Worm (Caenorhabditis elegans) whole organism, L1 larva: ENCODE data around the gene srw-77.

ENCODE experiments used
- C16A3.4 ChIP-seq: fragments of 150-350 bp; optimal IDR thresholded peaks from 2 replicates; lab custom pipeline; 2014; ENCODE audit warnings: missing biosample characterization, missing genetic modification characterization
- F16B12.6 ChIP-seq: fragments of 150-350 bp; optimal IDR thresholded peaks from 2 replicates; lab custom pipeline; 2014; ENCODE audit warnings: missing biosample characterization, missing genetic modification characterization
- aha-1 ChIP-seq: fragments of 150-350 bp; optimal IDR thresholded peaks from 2 replicates; lab custom pipeline; 2014; ENCODE audit warnings: missing biosample characterization, missing genetic modification characterization
- alr-1 ChIP-seq: fragments of 200-800 bp; sonication (Bioruptor generic); optimal IDR thresholded peaks from 2 replicates; lab custom pipeline; 2018; ENCODE audit warnings: borderline replicate concordance, mild to moderate bottlenecking, missing genetic modification characterization, missing compliant biosample characterization
- aly-2 ChIP-seq: fragments of 150-350 bp; optimal IDR thresholded peaks from 2 replicates; lab custom pipeline; 2014; ENCODE audit warnings: missing biosample characterization, missing genetic modification characterization
- blmp-1 ChIP-seq: fragments of 150-350 bp; optimal IDR thresholded peaks from 2 replicates; lab custom pipeline; 2014; ENCODE audit warnings: missing biosample characterization, missing genetic modification characterization
- ceh-8 ChIP-seq: fragments of 200-800 bp; sonication (Bioruptor generic); optimal IDR thresholded peaks from 2 replicates; lab custom pipeline; 2018; ENCODE audit warnings: mild to moderate bottlenecking, missing genetic modification characterization, moderate library complexity, missing compliant biosample characterization
- ceh-82 ChIP-seq, 3 experiments: fragments of 150-350 bp in 1 of 3; sonication (generic microtip) in 2 of 3; optimal IDR thresholded peaks; 2 replicates each; lab custom pipeline; 2014 to 2017; ENCODE audit warnings: missing biosample characterization in 3 of 3, missing genetic modification characterization in 3 of 3
- ces-1 ChIP-seq: fragments of 150-350 bp; optimal IDR thresholded peaks from 2 replicates; lab custom pipeline; 2014; ENCODE audit warnings: missing biosample characterization, missing genetic modification reagents, missing genetic modification characterization
- efl-1 ChIP-seq, 4 experiments: fragments of 150-350 bp; optimal IDR thresholded peaks in 3 of 4; peaks in 1 of 4; 1 replicate in 1 of 4; 2 replicates in 3 of 4; lab custom pipeline; 2014; ENCODE audit warnings: missing biosample characterization in 2 of 4, missing genetic modification characterization in 2 of 4, missing genetic modification reagents in 2 of 4
- efl-3 ChIP-seq: fragments of 200-800 bp; sonication (Bioruptor generic); optimal IDR thresholded peaks from 2 replicates; lab custom pipeline; 2018; ENCODE audit warnings: mild to moderate bottlenecking, missing genetic modification characterization, missing compliant biosample characterization
- egl-13 ChIP-seq: sonication (generic microtip); optimal IDR thresholded peaks from 2 replicates; lab custom pipeline; 2016; ENCODE audit warnings: missing genotype, missing genetic modification reagents, missing genetic modification characterization, missing compliant biosample characterization
- elt-2 ChIP-seq: sonication (generic microtip); optimal IDR thresholded peaks from 2 replicates; lab custom pipeline; 2016; ENCODE audit warnings: missing genetic modification characterization, mild to moderate bottlenecking, inconsistent platforms, missing compliant biosample characterization, missing genetic modification reagents
- elt-3 ChIP-seq, 6 experiments: fragments of 150-350 bp in 1 of 6; sonication (generic microtip); optimal IDR thresholded peaks; 2 replicates each; lab custom pipeline; 2017 to 2018; ENCODE audit warnings: missing biosample characterization in 6 of 6, missing genetic modification characterization in 6 of 6, inconsistent platforms in 1 of 6
- ets-5 ChIP-seq: fragments of 200-800 bp; sonication (Bioruptor generic); IDR thresholded peaks from 2 replicates; pipeline ENCODE4 v1.3.6; 2022; ENCODE audit warnings: missing genetic modification characterization, missing compliant biosample characterization
- grh-1 ChIP-seq: fragments of 200-800 bp; sonication (Bioruptor generic); IDR thresholded peaks from 2 replicates; pipeline ENCODE4 v1.3.6; 2022; ENCODE audit warnings: missing genetic modification reagents, missing genetic modification characterization, missing compliant biosample characterization
- hlh-17 ChIP-seq: fragments of 200-800 bp; sonication (Bioruptor generic); optimal IDR thresholded peaks from 2 replicates; lab custom pipeline; 2018; ENCODE audit warnings: missing genetic modification characterization, mild to moderate bottlenecking, missing compliant biosample characterization, moderate library complexity, borderline replicate concordance
- irx-1 ChIP-seq: sonication (generic microtip); optimal IDR thresholded peaks from 2 replicates; lab custom pipeline; 2016; ENCODE audit warnings: missing genetic modification characterization, missing compliant biosample characterization
- isw-1 ChIP-seq: fragments of 200-800 bp; sonication (Bioruptor generic); IDR thresholded peaks from 2 replicates; pipeline ENCODE4 v1.3.6; 2022; ENCODE audit warnings: missing genetic modification characterization, missing compliant biosample characterization
- lin-15B ChIP-seq: fragments of 150-350 bp; sonication (generic microtip); optimal IDR thresholded peaks from 3 replicates; lab custom pipeline; 2014; ENCODE audit warnings: missing biosample characterization, missing genetic modification characterization
- lsy-2 ChIP-seq, 2 experiments: fragments of 150-350 bp; optimal IDR thresholded peaks; 2 replicates each; lab custom pipeline; 2014; ENCODE audit warnings: missing biosample characterization in 2 of 2, missing genetic modification characterization in 2 of 2
- mab-9 ChIP-seq: fragments of 200-800 bp; sonication (Bioruptor generic); IDR thresholded peaks from 2 replicates; pipeline ENCODE4 v1.3.6; 2022; ENCODE audit warnings: missing genetic modification reagents, missing genetic modification characterization, missing compliant biosample characterization
- mdl-1 ChIP-seq, 2 experiments: fragments of 150-350 bp; optimal IDR thresholded peaks; 2 replicates each; lab custom pipeline; 2014 to 2017; ENCODE audit warnings: missing biosample characterization in 2 of 2, missing genetic modification characterization in 2 of 2, inconsistent platforms in 1 of 2
- mef-2 ChIP-seq: fragments of 150-350 bp; optimal IDR thresholded peaks from 2 replicates; lab custom pipeline; 2014; ENCODE audit warnings: missing biosample characterization, missing genetic modification characterization
- nhr-11 ChIP-seq: fragments of 150-350 bp; optimal IDR thresholded peaks from 2 replicates; lab custom pipeline; 2014; ENCODE audit warnings: missing biosample characterization, missing genetic modification characterization
- nhr-19 ChIP-seq: fragments of 200-800 bp; sonication (Bioruptor generic); conservative IDR thresholded peaks from 2 replicates; pipeline ENCODE4 v1.3.6; 2022; ENCODE audit warnings: missing genetic modification characterization, missing compliant biosample characterization
- nhr-28 ChIP-seq: fragments of 150-350 bp; optimal IDR thresholded peaks from 2 replicates; lab custom pipeline; 2014; ENCODE audit warnings: missing biosample characterization, missing genetic modification characterization
- nhr-71 ChIP-seq: sonication (generic microtip); optimal IDR thresholded peaks from 2 replicates; lab custom pipeline; 2016; ENCODE audit warnings: mild to moderate bottlenecking, missing genetic modification characterization, moderate library complexity, missing compliant biosample characterization
- nhr-76 ChIP-seq: sonication (generic microtip); optimal IDR thresholded peaks from 2 replicates; lab custom pipeline; 2017; ENCODE audit warnings: missing biosample characterization, missing genetic modification characterization
- nhr-84 ChIP-seq: sonication (generic microtip); optimal IDR thresholded peaks from 2 replicates; lab custom pipeline; 2017; ENCODE audit warnings: missing biosample characterization, missing genetic modification characterization
- pax-3 ChIP-seq: fragments of 200-800 bp; sonication (Bioruptor generic); optimal IDR thresholded peaks from 2 replicates; lab custom pipeline; 2018; ENCODE audit warnings: mild to moderate bottlenecking, missing genetic modification characterization, moderate library complexity, missing compliant biosample characterization
- rnt-1 ChIP-seq: sonication (generic microtip); optimal IDR thresholded peaks from 2 replicates; lab custom pipeline; 2016; ENCODE audit warnings: mild to moderate bottlenecking, missing genetic modification characterization, moderate library complexity, missing compliant biosample characterization
- skn-1 ChIP-seq: fragments of 150-350 bp; optimal IDR thresholded peaks from 2 replicates; lab custom pipeline; 2014; ENCODE audit warnings: missing biosample characterization, missing genetic modification characterization
- snu-23 ChIP-seq: sonication (generic microtip); optimal IDR thresholded peaks from 2 replicates; lab custom pipeline; 2016; ENCODE audit warnings: missing genetic modification characterization, missing compliant biosample characterization
- sox-4 ChIP-seq: sonication (generic microtip); optimal IDR thresholded peaks from 2 replicates; lab custom pipeline; 2016; ENCODE audit warnings: missing genetic modification characterization, missing compliant biosample characterization
- sptf-1 ChIP-seq: fragments of 150-350 bp; optimal IDR thresholded peaks from 2 replicates; lab custom pipeline; 2014; ENCODE audit warnings: missing biosample characterization, missing genetic modification characterization
- sup-37 ChIP-seq: fragments of 200-800 bp; sonication (Bioruptor generic); optimal IDR thresholded peaks from 2 replicates; lab custom pipeline; 2018; ENCODE audit warnings: mild to moderate bottlenecking, missing genetic modification characterization, missing compliant biosample characterization
- swsn-7 ChIP-seq: sonication (generic microtip); optimal IDR thresholded peaks from 2 replicates; lab custom pipeline; 2016; ENCODE audit warnings: missing genetic modification characterization, missing compliant biosample characterization
- tbx-2 ChIP-seq: sonication (generic microtip); optimal IDR thresholded peaks from 2 replicates; lab custom pipeline; 2016; ENCODE audit warnings: missing genetic modification characterization, missing compliant biosample characterization
- tlp-1 ChIP-seq: fragments of 150-350 bp; optimal IDR thresholded peaks from 2 replicates; lab custom pipeline; 2014; ENCODE audit warnings: missing biosample characterization, missing genetic modification characterization
- unc-130 ChIP-seq: fragments of 150-350 bp; optimal IDR thresholded peaks from 2 replicates; lab custom pipeline; 2017; ENCODE audit warnings: missing biosample characterization, missing genetic modification characterization, inconsistent platforms
- unc-86 ChIP-seq: sonication (generic microtip); optimal IDR thresholded peaks from 2 replicates; lab custom pipeline; 2016; ENCODE audit warnings: missing genetic modification characterization, missing compliant biosample characterization
- vab-15 ChIP-seq: sonication (generic microtip); optimal IDR thresholded peaks from 2 replicates; lab custom pipeline; 2017; ENCODE audit warnings: missing genotype, mild to moderate bottlenecking, missing genetic modification characterization, missing compliant biosample characterization
- xbp-1 ChIP-seq: sonication (generic microtip); optimal IDR thresholded peaks from 2 replicates; lab custom pipeline; 2016; ENCODE audit warnings: missing genetic modification characterization, missing compliant biosample characterization
- zag-1 ChIP-seq: fragments of 150-350 bp; optimal IDR thresholded peaks from 2 replicates; lab custom pipeline; 2014; ENCODE audit warnings: missing biosample characterization, missing genetic modification characterization
- ztf-4 ChIP-seq: fragments of 150-350 bp; optimal IDR thresholded peaks from 2 replicates; lab custom pipeline; 2014; ENCODE audit warnings: missing biosample characterization, missing genetic modification characterization

Gene srw-77

DNA sequence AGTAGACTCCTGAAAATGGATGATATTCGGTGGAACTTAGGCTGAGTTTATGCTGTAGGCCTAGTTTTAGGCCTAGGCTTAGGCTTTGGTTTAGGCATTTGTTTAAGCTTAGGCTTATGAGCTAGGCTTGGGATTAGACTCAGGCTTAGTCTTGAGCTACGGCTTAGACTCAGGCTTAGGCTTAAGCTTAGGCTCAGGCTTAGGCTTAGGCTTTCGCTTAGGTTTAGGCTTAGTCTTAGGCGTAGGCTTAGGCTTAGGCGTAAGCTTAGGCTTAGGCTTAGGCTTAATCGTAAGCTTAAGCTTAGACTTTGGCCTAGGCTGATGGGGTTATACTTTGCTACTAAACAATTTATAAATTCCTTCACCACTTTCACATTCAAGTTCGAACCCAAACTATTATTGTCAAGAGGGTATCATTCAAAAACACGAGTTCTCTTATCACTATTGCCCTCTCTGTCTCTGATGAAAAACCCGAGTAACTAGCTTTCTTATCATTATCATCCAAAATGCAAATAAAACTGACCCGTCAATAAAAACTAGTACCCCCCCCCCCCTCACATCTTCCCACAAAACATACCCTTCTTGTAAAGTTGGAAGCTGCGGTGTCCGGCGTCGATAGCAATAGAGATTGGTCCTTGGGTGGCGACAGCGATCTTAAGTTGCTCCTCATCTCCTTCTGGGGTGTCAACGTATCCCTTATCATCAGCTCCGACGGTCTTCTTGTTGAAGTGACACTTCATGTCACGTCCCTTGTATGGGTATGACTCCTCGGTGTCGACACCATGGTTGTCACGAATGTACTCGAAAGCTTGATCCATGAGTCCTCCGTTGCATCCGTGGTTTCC is 50.3 kb downstream of the srw-77 start:
- TF ChIP-seq efl-1 (optimal IDR thresholded peaks at IDR 0.05; lab: Kevin White, UChicago) (no peak), efl-1 (GFP tag; optimal IDR thresholded peaks at IDR 0.05 in 1 of 2; lab: Kevin White, UChicago) (peak in 1 of 2 experiments; percentile 50), elt-2 (tag; lab: Kevin White, UChicago) (peak; percentile 68), nhr-19 (GFP tag; lab: Robert Waterston, UW) (peak; percentile 9; the same call in 1 of the 2 replicates), zag-1 (tag; lab: Kevin White, UChicago) (no peak), ces-1 (no peak), elt-3 (tag; optimal IDR thresholded peaks at IDR 0.05; lab: Kevin White, UChicago) (peak in 1 of 6 experiments; percentile 37)
- TF ChIP-seq, all 84 proteins: peak for 4

DNA sequence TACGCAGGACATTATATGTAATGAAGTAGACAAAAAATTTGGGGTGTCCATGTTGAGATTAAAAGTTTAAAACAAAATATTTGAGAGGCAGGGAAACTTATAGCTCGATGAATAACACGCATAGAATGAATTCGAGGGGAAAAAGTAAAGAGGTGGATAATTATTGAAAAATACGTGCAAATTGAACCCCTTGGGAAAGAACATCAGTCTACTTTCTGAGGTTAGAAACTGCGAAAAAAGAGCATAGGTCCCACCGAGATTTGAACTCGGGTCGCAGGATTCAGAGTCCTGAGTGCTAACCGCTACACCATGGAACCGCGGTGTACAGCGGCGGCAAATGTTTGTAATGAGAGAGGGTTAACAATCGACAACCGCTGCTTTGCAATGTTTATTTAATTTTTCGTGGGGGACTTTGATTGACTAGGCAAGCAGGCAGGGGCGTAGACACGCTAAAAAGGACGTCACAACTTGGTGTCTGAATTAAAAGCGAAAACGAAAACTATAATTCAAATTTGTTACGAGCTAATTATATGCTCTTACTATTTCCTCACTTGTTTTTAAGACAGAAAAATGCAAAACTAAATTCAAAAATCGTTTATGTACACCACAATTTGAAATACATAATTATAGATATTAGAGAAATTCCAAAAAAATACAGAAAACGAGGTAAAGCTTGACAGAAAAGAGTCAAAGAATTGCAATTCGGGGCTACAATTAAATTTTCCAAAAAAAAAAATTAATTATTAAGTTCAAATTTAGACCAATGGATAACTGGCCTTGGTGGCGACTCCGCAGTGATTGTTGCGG is 51.3 kb downstream of the srw-77 start, which contains the start of gene srh-269:
Gene srh-269, minus strand, starts transcription at position 51 of the 807 bp plus-strand sequence.
- TF ChIP-seq F16B12.6 (tag; lab: Kevin White, UChicago) (no peak), nhr-19 (GFP tag; lab: Robert Waterston, UW) (peak; percentile 79), swsn-7 (tag; lab: Kevin White, UChicago) (peak; percentile 50), skn-1 (peak; percentile 11), ztf-4 (tag; lab: Kevin White, UChicago) (peak; percentile 75), irx-1 (tag; lab: Kevin White, UChicago) (peak; percentile 12), egl-13 (tag; lab: Kevin White, UChicago) (no peak), nhr-71 (peak; percentile 74), ceh-8 (no peak), efl-1 (optimal IDR thresholded peaks at IDR 0.05; lab: Kevin White, UChicago) (peak; percentile 28 to 55), efl-1 (GFP tag; optimal IDR thresholded peaks at IDR 0.05 in 1 of 2; lab: Kevin White, UChicago) (peak; percentile 8 to 92), nhr-84 (tag; lab: Kevin White, UChicago) (no peak), pax-3 (tag; lab: Kevin White, UChicago) (peak; percentile 35), aha-1 (no peak), mdl-1 (tag; optimal IDR thresholded peaks at IDR 0.05; lab: Kevin White, UChicago) (peak in 1 of 2 experiments; percentile 20), sptf-1 (tag; lab: Kevin White, UChicago) (no peak), lin-15B (no peak), unc-86 (tag; lab: Kevin White, UChicago) (no peak), nhr-11 (no peak), ets-5 (GFP tag; lab: Robert Waterston, UW) (no peak), grh-1 (GFP tag; lab: Robert Waterston, UW) (no peak), mab-9 (GFP tag; lab: Robert Waterston, UW) (no peak), nhr-28 (no peak), efl-3 (GFP tag; lab: Kevin White, UChicago) (no peak), sox-4 (tag; lab: Kevin White, UChicago) (no peak), ceh-82 (tag; optimal IDR thresholded peaks at IDR 0.05; lab: Kevin White, UChicago) (peak in 1 of 3 experiments; percentile 33), vab-15 (tag; lab: Kevin White, UChicago) (no peak), alr-1 (tag; lab: Kevin White, UChicago) (no peak), nhr-76 (tag; lab: Kevin White, UChicago) (no peak), rnt-1 (tag; lab: Kevin White, UChicago) (peak; percentile 86), ces-1 (no peak), isw-1 (GFP tag; lab: Robert Waterston, UW) (no peak), tbx-2 (tag; lab: Kevin White, UChicago) (peak; percentile 54), aly-2 (tag; lab: Kevin White, UChicago) (no peak), blmp-1 (tag; lab: Kevin White, UChicago) (no peak), unc-130 (tag; lab: Kevin White, UChicago) (peak; percentile 62), xbp-1 (peak; percentile 31), lsy-2 (tag; optimal IDR thresholded peaks at IDR 0.05; lab: Kevin White, UChicago) (peak; percentile 24 to 55), elt-2 (tag; lab: Kevin White, UChicago) (peak; percentile 65), tlp-1 (tag; lab: Kevin White, UChicago) (no peak), hlh-17 (GFP tag; lab: Kevin White, UChicago) (no peak), C16A3.4 (tag; lab: Kevin White, UChicago) (peak; percentile 56), snu-23 (GFP tag; lab: Kevin White, UChicago) (peak; percentile 77), sup-37 (GFP tag; lab: Kevin White, UChicago) (peak; percentile 28), mef-2 (tag; lab: Kevin White, UChicago) (no peak)
